Worm (Caenorhabditis elegans) whole organism, L4 larva: ENCODE data around the gene nstp-2.

ENCODE experiments used
- D1046.2 ChIP-seq: fragments of 200-800 bp; sonication (Bioruptor generic); IDR thresholded peaks from 2 replicates; pipeline ENCODE4 v1.3.6; 2022; ENCODE audit warnings: missing genetic modification characterization, missing compliant biosample characterization
- F44E2.7 ChIP-seq: fragments of 200-800 bp; sonication (Bioruptor generic); IDR thresholded peaks from 2 replicates; pipeline ENCODE4 v2.1.2; 2022; ENCODE audit warnings: missing genetic modification characterization, missing compliant biosample characterization
- F49E8.2 ChIP-seq: sonication (generic microtip); optimal IDR thresholded peaks from 2 replicates; lab custom pipeline; 2016; ENCODE audit warnings: missing compliant biosample characterization, mild to moderate bottlenecking, missing genetic modification characterization, borderline replicate concordance
- T20F7.1 ChIP-seq: fragments of 200-800 bp; sonication (Bioruptor generic); optimal IDR thresholded peaks from 2 replicates; lab custom pipeline; 2018; ENCODE audit warnings: mild to moderate bottlenecking, missing genetic modification characterization, missing compliant biosample characterization
- T26A8.4 ChIP-seq: fragments of 200-800 bp; sonication (Bioruptor generic); IDR thresholded peaks from 2 replicates; pipeline ENCODE4 v1.3.6; 2022; ENCODE audit warnings: missing genetic modification characterization, missing compliant biosample characterization
- Y105C5A.15 ChIP-seq: fragments of 200-800 bp; sonication (Bioruptor generic); IDR thresholded peaks from 2 replicates; pipeline ENCODE4 v1.3.6; 2022; ENCODE audit warnings: missing genetic modification characterization, missing compliant biosample characterization
- Y5F2A.4 ChIP-seq: fragments of 200-800 bp; sonication (Bioruptor generic); optimal IDR thresholded peaks from 2 replicates; lab custom pipeline; 2018; ENCODE audit warnings: mild to moderate bottlenecking, missing genetic modification characterization, missing compliant biosample characterization
- Y75B8A.6 ChIP-seq: fragments of 200-800 bp; sonication (Bioruptor generic); IDR thresholded peaks from 2 replicates; pipeline ENCODE4 v1.3.6; 2022; ENCODE audit warnings: missing genetic modification reagents, missing genetic modification characterization, missing compliant biosample characterization
- ama-1 ChIP-seq: fragments of 150-350 bp; optimal IDR thresholded peaks from 2 replicates; lab custom pipeline; 2014; ENCODE audit warnings: inconsistent platforms, mixed read lengths
- arid-1 ChIP-seq: fragments of 200-800 bp; sonication (Bioruptor generic); conservative IDR thresholded peaks from 2 replicates; pipeline ENCODE4 v1.3.6; 2022; ENCODE audit warnings: missing genetic modification reagents, missing genetic modification characterization, missing compliant biosample characterization
- attf-4 ChIP-seq: sonication (generic microtip); optimal IDR thresholded peaks from 3 replicates; lab custom pipeline; 2017; ENCODE audit warnings: missing biosample characterization, missing genetic modification characterization
- ceh-44 ChIP-seq: fragments of 200-800 bp; sonication (Bioruptor generic); IDR thresholded peaks from 2 replicates; pipeline ENCODE4 v1.3.6; 2022; ENCODE audit warnings: missing genetic modification reagents, missing genetic modification characterization, missing compliant biosample characterization
- ceh-82 ChIP-seq: sonication (generic microtip); optimal IDR thresholded peaks from 2 replicates; lab custom pipeline; 2017; ENCODE audit warnings: missing biosample characterization, missing genetic modification characterization
- ctbp-1 ChIP-seq: fragments of 200-800 bp; sonication (Bioruptor generic); IDR thresholded peaks from 2 replicates; pipeline ENCODE4 v1.3.6; 2022; ENCODE audit warnings: missing genetic modification reagents, missing genetic modification characterization, missing compliant biosample characterization
- daf-19 ChIP-seq: fragments of 200-800 bp; sonication (Bioruptor generic); conservative IDR thresholded peaks from 2 replicates; pipeline ENCODE4 v1.3.6; 2022; ENCODE audit warnings: missing genetic modification characterization, missing compliant biosample characterization
- dpl-1 ChIP-seq: fragments of 150-350 bp; optimal IDR thresholded peaks from 2 replicates; lab custom pipeline; 2014; ENCODE audit warnings: missing biosample characterization, missing genetic modification reagents, missing genetic modification characterization
- dve-1 ChIP-seq: sonication (generic microtip); optimal IDR thresholded peaks from 2 replicates; lab custom pipeline; 2017; ENCODE audit warnings: antibody characterized with exemption, mild to moderate bottlenecking, missing genetic modification characterization, missing compliant biosample characterization; ENCODE audit not compliant: insufficient read depth
- fkh-10 ChIP-seq: fragments of 150-350 bp; optimal IDR thresholded peaks from 2 replicates; lab custom pipeline; 2014; ENCODE audit warnings: missing biosample characterization, missing genetic modification reagents, missing genetic modification characterization
- gei-8 ChIP-seq: fragments of 200-800 bp; sonication (Bioruptor generic); optimal IDR thresholded peaks from 2 replicates; lab custom pipeline; 2018; ENCODE audit warnings: mild to moderate bottlenecking, missing genetic modification characterization, missing compliant biosample characterization
- hif-1 ChIP-seq, 2 experiments: sonication (generic microtip); optimal IDR thresholded peaks; 2 replicates each; lab custom pipeline; 2016 to 2017; ENCODE audit warnings: missing compliant biosample characterization in 2 of 2, missing genetic modification characterization in 2 of 2, missing genetic modification reagents in 2 of 2, missing genotype in 2 of 2, mild to moderate bottlenecking in 1 of 2
- hlh-30 ChIP-seq: sonication (generic microtip); optimal IDR thresholded peaks from 2 replicates; lab custom pipeline; 2017; ENCODE audit warnings: antibody characterized with exemption, mild to moderate bottlenecking, missing genetic modification characterization, missing compliant biosample characterization; ENCODE audit not compliant: insufficient read depth
- lim-7 ChIP-seq: fragments of 200-800 bp; sonication (Bioruptor generic); IDR thresholded peaks from 2 replicates; pipeline ENCODE4 v1.3.6; 2022; ENCODE audit warnings: missing genetic modification characterization, missing compliant biosample characterization
- lin-29 ChIP-seq: fragments of 200-800 bp; sonication (Bioruptor generic); IDR thresholded peaks from 2 replicates; pipeline ENCODE4 v1.3.6; 2022; ENCODE audit warnings: missing genetic modification reagents, missing genetic modification characterization, missing compliant biosample characterization
- lir-3 ChIP-seq: sonication (generic microtip); optimal IDR thresholded peaks from 2 replicates; lab custom pipeline; 2016; ENCODE audit warnings: mild to moderate bottlenecking, missing genetic modification characterization, missing compliant biosample characterization
- mdl-1 ChIP-seq, 2 experiments: fragments of 150-350 bp in 1 of 2; sonication (generic microtip) in 1 of 2; optimal IDR thresholded peaks; 2 replicates each; lab custom pipeline; 2014 to 2017; ENCODE audit warnings: missing biosample characterization in 2 of 2, missing genetic modification characterization in 2 of 2
- mdt-29 ChIP-seq: fragments of 200-800 bp; sonication (Bioruptor generic); IDR thresholded peaks from 2 replicates; pipeline ENCODE4 v1.3.6; 2022; ENCODE audit warnings: missing genetic modification reagents, missing genetic modification characterization, missing compliant biosample characterization
- mep-1 ChIP-seq: fragments of 150-350 bp; sonication (generic microtip); optimal IDR thresholded peaks from 3 replicates; lab custom pipeline; 2014; ENCODE audit warnings: missing biosample characterization, missing genetic modification characterization
- mes-2 ChIP-seq: sonication (generic microtip); optimal IDR thresholded peaks from 2 replicates; lab custom pipeline; 2016; ENCODE audit warnings: missing genotype, mild to moderate bottlenecking, missing genetic modification characterization, missing compliant biosample characterization; ENCODE audit not compliant: poor library complexity, severe bottlenecking
- nhr-111 ChIP-seq: fragments of 200-800 bp; sonication (Bioruptor generic); optimal IDR thresholded peaks from 2 replicates; lab custom pipeline; 2018; ENCODE audit warnings: mild to moderate bottlenecking, missing genetic modification characterization, missing compliant biosample characterization
- nhr-237 ChIP-seq: sonication (generic microtip); optimal IDR thresholded peaks from 2 replicates; lab custom pipeline; 2017; ENCODE audit warnings: missing biosample characterization, missing genetic modification characterization
- nhr-28 ChIP-seq: fragments of 150-350 bp; optimal IDR thresholded peaks from 2 replicates; lab custom pipeline; 2014; ENCODE audit warnings: missing biosample characterization, missing genetic modification characterization
- nhr-48 ChIP-seq: sonication (generic microtip); optimal IDR thresholded peaks from 2 replicates; lab custom pipeline; 2016; ENCODE audit warnings: mild to moderate bottlenecking, missing genetic modification characterization, missing compliant biosample characterization
- pha-4 ChIP-seq, 2 experiments: fragments of 150-350 bp in 1 of 2; fragments of 200-800 bp in 1 of 2; sonication (Bioruptor generic) in 1 of 2; IDR thresholded peaks in 1 of 2; optimal IDR thresholded peaks in 1 of 2; 2 replicates each; pipeline versions ENCODE4 v1.3.6 to Lab custom; 2014 to 2022; ENCODE audit warnings: missing genetic modification characterization in 2 of 2, missing genetic modification reagents in 2 of 2, missing biosample characterization in 1 of 2, missing compliant biosample characterization in 1 of 2
- saeg-2 ChIP-seq: fragments of 200-800 bp; sonication (Bioruptor generic); IDR thresholded peaks from 2 replicates; pipeline ENCODE4 v1.3.6; 2022; ENCODE audit warnings: missing genetic modification reagents, missing genetic modification characterization, missing compliant biosample characterization
- set-16 ChIP-seq: fragments of 200-800 bp; sonication (Bioruptor generic); IDR thresholded peaks from 2 replicates; pipeline ENCODE4 v1.3.6; 2022; ENCODE audit warnings: missing genetic modification reagents, missing genetic modification characterization, missing compliant biosample characterization
- skn-1 ChIP-seq: fragments of 150-350 bp; optimal IDR thresholded peaks from 2 replicates; lab custom pipeline; 2014; ENCODE audit warnings: missing biosample characterization, missing genetic modification characterization
- snpc-1.2 ChIP-seq: fragments of 200-800 bp; sonication (Bioruptor generic); IDR thresholded peaks from 2 replicates; pipeline ENCODE4 v1.3.6; 2022; ENCODE audit warnings: missing genetic modification reagents, missing genetic modification characterization, missing compliant biosample characterization
- snpc-4 ChIP-seq: fragments of 150-350 bp; optimal IDR thresholded peaks from 2 replicates; lab custom pipeline; 2014; ENCODE audit warnings: missing biosample characterization, missing genetic modification characterization
- spr-1 ChIP-seq: sonication (generic microtip); optimal IDR thresholded peaks from 2 replicates; lab custom pipeline; 2016; ENCODE audit warnings: mild to moderate bottlenecking, missing genetic modification characterization, missing compliant biosample characterization
- unc-39 ChIP-seq: sonication (generic microtip); optimal IDR thresholded peaks from 2 replicates; lab custom pipeline; 2017; ENCODE audit warnings: missing biosample characterization, missing genetic modification characterization
- unc-62 ChIP-seq, 3 experiments: fragments of 150-350 bp in 1 of 3; sonication (generic microtip); optimal IDR thresholded peaks in 2 of 3; peaks in 1 of 3; 1 replicate in 1 of 3; 2 replicates in 2 of 3; lab custom pipeline; 2014 to 2017; ENCODE audit warnings: missing biosample characterization in 3 of 3, missing genetic modification characterization in 3 of 3, missing genetic modification reagents in 3 of 3, missing genotype in 1 of 3
- zfp-2 ChIP-seq: sonication (generic microtip); optimal IDR thresholded peaks from 2 replicates; lab custom pipeline; 2016; ENCODE audit warnings: mild to moderate bottlenecking, missing genetic modification characterization, missing compliant biosample characterization
- zip-11 ChIP-seq: fragments of 200-800 bp; sonication (Bioruptor generic); IDR thresholded peaks from 2 replicates; pipeline ENCODE4 v1.3.6; 2022; ENCODE audit warnings: missing genetic modification characterization, missing compliant biosample characterization
- zip-2 ChIP-seq: fragments of 150-350 bp; optimal IDR thresholded peaks from 2 replicates; lab custom pipeline; 2014; ENCODE audit warnings: missing biosample characterization, missing genetic modification characterization

The nstp-2 gene

DNA sequence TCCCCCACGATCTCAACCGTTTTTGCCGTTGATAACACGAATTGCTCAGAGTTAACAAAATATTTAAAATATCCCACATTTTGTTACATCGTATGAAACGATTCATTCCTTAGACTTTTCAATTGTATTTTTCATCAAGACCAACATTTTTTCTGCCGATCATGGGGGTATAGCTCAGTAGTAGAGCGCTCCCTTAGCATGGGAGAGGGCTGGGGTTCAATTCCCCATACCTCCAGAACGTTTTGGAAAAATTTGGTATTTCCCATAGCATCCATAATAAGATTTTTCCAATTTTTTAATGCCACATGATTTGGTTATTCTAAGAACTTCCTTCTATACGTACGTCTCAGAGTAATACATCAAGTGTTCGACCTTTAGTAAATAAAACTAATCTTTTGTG, 43.9 kb downstream of the nstp-2 start:
- TF ChIP-seq snpc-1.2 (GFP tag; lab: Robert Waterston, UW): 0 out of 2 replicates have a peak, but pooled peaks have one; percentile 62
- TF ChIP-seq ama-1 (lab: Kevin White, UChicago): no peak
- TF ChIP-seq unc-62 (GFP tag; optimal IDR thresholded peaks at IDR 0.05 in 1 of 2; lab: Kevin White, UChicago): peak in 1 of 2 experiments; percentile 50
- no peak for TF ChIP-seq unc-62 (tag; optimal IDR thresholded peaks at IDR 0.05; lab: Kevin White, UChicago)
- TF ChIP-seq, all 104 proteins: peak for 2

DNA sequence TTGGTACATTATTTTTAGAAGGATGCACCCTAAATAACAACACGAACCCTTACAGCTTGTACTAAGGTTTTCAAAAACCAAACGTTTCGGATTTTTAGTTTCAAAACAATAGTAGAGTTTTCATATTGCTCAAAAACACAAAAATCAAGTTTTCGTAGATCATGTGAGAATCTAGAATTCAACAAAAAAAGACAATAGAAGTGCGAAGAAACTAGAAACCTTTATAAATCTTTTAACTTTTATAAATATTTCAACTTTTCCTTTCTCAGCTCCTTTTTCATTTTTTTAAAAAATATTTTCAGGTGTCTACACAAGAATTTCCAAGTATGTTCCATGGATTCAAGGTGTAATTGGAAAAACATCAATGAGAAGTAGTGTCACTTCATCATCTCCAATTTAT, 45.6 kb downstream of the nstp-2 start, which contains the start of gene best-9:
best-9 (plus strand) TSS at position 301 of the 400 bp plus-strand sequence.
- TF ChIP-seq lin-29 (GFP tag; lab: Robert Waterston, UW) (no peak), ama-1 (lab: Kevin White, UChicago) (no peak), Y75B8A.6 (no peak), lir-3 (tag; lab: Kevin White, UChicago) (no peak), lim-7 (no peak), nhr-48 (no peak), hlh-30 (tag; lab: Kevin White, UChicago) (no peak), hif-1 (tag; optimal IDR thresholded peaks at IDR 0.05; lab: Kevin White, UChicago) (no peak), nhr-237 (no peak), set-16 (GFP tag; lab: Robert Waterston, UW) (no peak), nhr-28 (no peak), zip-2 (no peak), mdl-1 (tag; optimal IDR thresholded peaks at IDR 0.05; lab: Kevin White, UChicago) (no peak)

DNA sequence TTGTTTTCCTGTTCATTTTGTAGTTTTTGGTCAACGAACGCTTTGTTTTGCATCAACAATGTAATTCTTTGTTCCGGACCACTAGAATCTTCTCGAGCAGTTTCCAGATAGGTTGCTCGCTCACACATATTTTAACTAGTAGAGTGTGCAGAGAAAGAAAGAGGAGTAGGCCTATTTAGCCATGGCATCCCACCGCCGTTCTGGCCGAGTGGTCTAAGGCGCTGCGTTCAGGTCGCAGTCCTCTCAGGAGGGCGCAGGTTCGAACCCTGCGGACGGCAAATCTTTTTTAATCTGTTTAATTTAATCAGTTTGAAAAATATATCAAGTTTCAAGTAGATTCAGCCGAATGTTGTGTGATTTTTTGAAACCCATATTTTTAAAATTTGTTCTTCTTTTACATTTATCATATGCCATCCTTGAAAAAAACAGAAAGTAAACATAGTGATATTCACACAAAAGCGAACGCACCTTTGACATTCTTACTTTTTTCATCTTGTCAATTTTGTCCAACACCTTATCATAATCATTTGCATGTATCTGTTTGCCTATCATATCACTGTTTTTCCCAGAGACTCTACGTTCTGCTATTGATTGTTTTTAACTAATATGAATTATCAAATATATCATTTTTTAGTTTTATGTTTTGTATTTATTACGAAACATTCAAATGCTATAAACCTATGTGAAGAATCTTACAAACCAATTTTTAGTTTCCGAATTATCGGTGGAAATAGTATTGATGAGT, 49.2 kb downstream of the nstp-2 start, which contains the start of gene try-3:
try-3 (plus strand) TSS at position 532 of the 745 bp plus-strand sequence.
- TF ChIP-seq ctbp-1 (GFP tag; lab: Robert Waterston, UW): peak; percentile 91
- TF ChIP-seq T20F7.1 (GFP tag; lab: Kevin White, UChicago): no peak
- TF ChIP-seq dpl-1 (GFP tag; lab: Kevin White, UChicago): peak; percentile 49
- TF ChIP-seq gei-8 (GFP tag; lab: Kevin White, UChicago): peak; percentile 73
- peak; percentile 82 for TF ChIP-seq mep-1 (tag; lab: Kevin White, UChicago)
- TF ChIP-seq mes-2 (tag; lab: Kevin White, UChicago): peak; percentile 85
- peak; percentile 78 for TF ChIP-seq mdt-29
- peak; percentile 60; the same call in 1 of the 2 replicates for TF ChIP-seq F44E2.7 (GFP tag; lab: Robert Waterston, UW)
- TF ChIP-seq ceh-82 (tag; lab: Kevin White, UChicago): no peak
- TF ChIP-seq zip-11 (GFP tag; lab: Robert Waterston, UW): no peak
- peak; percentile 10 for TF ChIP-seq zfp-2
- no peak for TF ChIP-seq skn-1 (tag; lab: Kevin White, UChicago)
- peak; percentile 80 for TF ChIP-seq arid-1 (GFP tag; lab: Robert Waterston, UW)
- TF ChIP-seq nhr-28: peak; percentile 52
- TF ChIP-seq unc-39 (tag; lab: Kevin White, UChicago): no peak
- peak; percentile 27 for TF ChIP-seq dve-1 (tag; lab: Kevin White, UChicago)
- TF ChIP-seq hif-1 (tag; optimal IDR thresholded peaks at IDR 0.05; lab: Kevin White, UChicago): peak in 1 of 2 experiments; percentile 57
- TF ChIP-seq spr-1: peak; percentile 11
- peak; percentile 57 for TF ChIP-seq F49E8.2 (tag; lab: Kevin White, UChicago)
- peak; percentile 81 for TF ChIP-seq D1046.2 (GFP tag; lab: Robert Waterston, UW)
- peak; percentile 66 for TF ChIP-seq T26A8.4
- no peak for TF ChIP-seq unc-62 (GFP tag; optimal IDR thresholded peaks at IDR 0.05 in 1 of 2; lab: Kevin White, UChicago)
- no peak for TF ChIP-seq unc-62 (tag; optimal IDR thresholded peaks at IDR 0.05; lab: Kevin White, UChicago)
- TF ChIP-seq nhr-48: peak; percentile 34
- TF ChIP-seq ceh-44 (GFP tag; lab: Robert Waterston, UW): peak; percentile 91; the same call in 1 of the 2 replicates
- TF ChIP-seq daf-19 (GFP tag; lab: Robert Waterston, UW): no peak
- TF ChIP-seq nhr-111 (GFP tag; lab: Kevin White, UChicago): no peak
- TF ChIP-seq snpc-4 (tag; lab: Kevin White, UChicago): no peak
- peak; percentile 87 for TF ChIP-seq Y105C5A.15 (GFP tag; lab: Robert Waterston, UW)
- no peak for TF ChIP-seq attf-4 (tag; lab: Kevin White, UChicago)
- peak; percentile 68 for TF ChIP-seq fkh-10 (GFP tag; lab: Kevin White, UChicago)
- no peak for TF ChIP-seq saeg-2 (GFP tag; lab: Robert Waterston, UW)
- TF ChIP-seq Y5F2A.4 (GFP tag; lab: Kevin White, UChicago): peak; percentile 26
- peak; percentile 87 for TF ChIP-seq pha-4 (GFP tag; IDR thresholded peaks at IDR 0.05; lab: Robert Waterston, UW)
- no peak for TF ChIP-seq pha-4 (tag; optimal IDR thresholded peaks at IDR 0.05; lab: Kevin White, UChicago)
